Worm (Caenorhabditis elegans): ENCODE results near the gene B0222.5.

The B0222.5 gene

DNA sequence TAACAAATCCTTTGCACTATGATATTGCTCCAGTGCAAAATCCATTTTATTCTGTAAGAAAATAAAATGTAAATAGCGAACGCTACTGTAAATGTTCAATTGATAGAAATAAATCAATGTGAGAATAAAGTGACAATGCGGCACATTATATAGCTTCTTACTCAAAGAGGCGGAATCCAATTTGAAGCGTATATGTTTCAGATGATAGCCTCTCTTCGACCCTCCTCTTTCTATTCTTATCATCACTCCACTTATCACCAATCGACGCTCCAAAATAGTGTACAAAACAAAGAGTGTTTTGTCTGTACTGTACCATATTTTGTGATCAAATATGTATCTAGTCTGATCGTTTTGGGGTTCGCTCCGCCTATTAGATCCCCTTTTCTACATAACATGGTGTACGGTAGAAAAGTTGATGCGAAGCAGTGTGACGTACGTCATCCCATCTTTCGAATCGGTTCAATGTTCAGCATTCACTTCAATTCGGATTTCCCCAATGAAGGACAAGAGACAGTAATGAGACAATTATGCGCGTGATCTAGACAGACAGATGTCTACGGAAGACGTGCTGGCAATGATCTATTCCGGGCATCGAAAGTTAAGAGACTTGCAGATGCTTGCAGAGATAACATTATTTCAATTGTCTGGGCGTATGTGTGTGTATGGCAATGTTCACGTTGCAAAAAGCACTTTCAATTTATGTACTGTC is 7.7 kb downstream of the B0222.5 start, which contains the start of gene spl-2 (continued):
- TF ChIP-seq lin-15B (tag; optimal IDR thresholded peaks at IDR 0.05), result no peak
- peak; percentile 27 for TF ChIP-seq mep-1 (tag; optimal IDR thresholded peaks at IDR 0.05)
- TF ChIP-seq snpc-4 (tag; optimal IDR thresholded peaks at IDR 0.05), result no peak
- peak; percentile 85 for TF ChIP-seq blmp-1 (tag; optimal IDR thresholded peaks at IDR 0.05)
- no peak for TF ChIP-seq ama-1 (optimal IDR thresholded peaks at IDR 0.05)
- TF ChIP-seq ceh-88 (GFP tag; IDR thresholded peaks at IDR 0.05), result no peak
- no peak for TF ChIP-seq zag-1 (tag; optimal IDR thresholded peaks at IDR 0.05)
- TF ChIP-seq tbx-2 (tag; optimal IDR thresholded peaks at IDR 0.05), result peak; percentile 17
- TF ChIP-seq egl-27 (tag; optimal IDR thresholded peaks at IDR 0.05), result no peak
- TF ChIP-seq pqm-1 (tag; optimal IDR thresholded peaks at IDR 0.05), result no peak
- TF ChIP-seq unc-130 (tag; optimal IDR thresholded peaks at IDR 0.05), result no peak
- TF ChIP-seq lin-14 (GFP tag; optimal IDR thresholded peaks at IDR 0.05), result peak; percentile 83
- TF ChIP-seq F16B12.6 (tag; optimal IDR thresholded peaks at IDR 0.05), result no peak
- TF ChIP-seq sptf-1 (tag; optimal IDR thresholded peaks at IDR 0.05), result no peak
- no peak for TF ChIP-seq lsy-2 (tag; optimal IDR thresholded peaks at IDR 0.05)
- TF ChIP-seq ceh-82 (tag; optimal IDR thresholded peaks at IDR 0.05), result no peak
- no peak for TF ChIP-seq fkh-10 (GFP tag; optimal IDR thresholded peaks at IDR 0.05)
- TF ChIP-seq egl-13 (tag; optimal IDR thresholded peaks at IDR 0.05), result no peak
- no peak for TF ChIP-seq nhr-77 (tag; optimal IDR thresholded peaks at IDR 0.05)
- TF ChIP-seq alr-1 (tag; optimal IDR thresholded peaks at IDR 0.05; ENCODE audit: borderline replicate concordance), result no peak
- peak; percentile 98 for TF ChIP-seq nhr-85 (tag)
- TF ChIP-seq nhr-76 (tag; optimal IDR thresholded peaks at IDR 0.05), result no peak
- TF ChIP-seq unc-62 (GFP tag; optimal IDR thresholded peaks at IDR 0.05), result no peak
- TF ChIP-seq unc-86 (tag; optimal IDR thresholded peaks at IDR 0.05), result no peak
- no peak for TF ChIP-seq ceh-90 (tag; optimal IDR thresholded peaks at IDR 0.05)
- peak in 2 of 6 experiments; percentile 5 to 13 for TF ChIP-seq elt-3 (tag; optimal IDR thresholded peaks at IDR 0.05)
- 0 out of 2 replicates have a peak, but pooled peaks have one; percentile 40 for TF ChIP-seq grh-1 (GFP tag; IDR thresholded peaks at IDR 0.05)
- TF ChIP-seq snu-23 (GFP tag; optimal IDR thresholded peaks at IDR 0.05), result peak; percentile 35
- TF ChIP-seq efl-3 (GFP tag; optimal IDR thresholded peaks at IDR 0.05), result no peak
- TF ChIP-seq irx-1 (tag; optimal IDR thresholded peaks at IDR 0.05), result no peak
- no peak for TF ChIP-seq sox-4 (tag; optimal IDR thresholded peaks at IDR 0.05)
- TF ChIP-seq mef-2 (tag; optimal IDR thresholded peaks at IDR 0.05), result no peak
- no peak for TF ChIP-seq fkh-4 (tag; optimal IDR thresholded peaks at IDR 0.05; ENCODE audit: borderline replicate concordance)

DNA sequence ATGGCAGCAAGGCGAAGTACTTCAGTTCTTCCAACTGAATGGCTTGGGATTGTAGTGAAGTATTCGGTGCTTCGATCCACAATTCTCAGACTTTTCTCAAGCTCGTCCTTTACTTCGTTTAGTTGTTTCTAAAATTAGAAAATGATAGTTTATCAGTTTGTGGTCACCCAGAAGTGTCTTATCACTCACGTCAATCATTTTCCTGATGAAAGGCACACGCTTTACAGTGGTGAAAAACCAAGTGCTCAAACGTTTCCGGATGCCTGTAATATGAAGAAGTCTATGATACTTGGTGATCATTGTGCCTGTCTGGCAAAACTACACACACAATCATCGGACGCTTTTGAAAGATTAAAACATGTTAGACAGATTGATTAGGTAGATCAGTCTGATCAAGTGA is 8.5 kb downstream of the B0222.5 start:
- peak; percentile 90 for TF ChIP-seq elt-2 (tag; optimal IDR thresholded peaks at IDR 0.05)
- TF ChIP-seq snpc-4 (tag; optimal IDR thresholded peaks at IDR 0.05), result no peak
- TF ChIP-seq isw-1 (GFP tag; IDR thresholded peaks at IDR 0.05), result no peak
- no peak for TF ChIP-seq efl-1 (optimal IDR thresholded peaks at IDR 0.05)
- peak in 1 of 2 experiments; percentile 70 for TF ChIP-seq efl-1 (GFP tag; optimal IDR thresholded peaks at IDR 0.05 in 1 of 2)
- TF ChIP-seq nhr-85 (tag), result peak; percentile 23

DNA sequence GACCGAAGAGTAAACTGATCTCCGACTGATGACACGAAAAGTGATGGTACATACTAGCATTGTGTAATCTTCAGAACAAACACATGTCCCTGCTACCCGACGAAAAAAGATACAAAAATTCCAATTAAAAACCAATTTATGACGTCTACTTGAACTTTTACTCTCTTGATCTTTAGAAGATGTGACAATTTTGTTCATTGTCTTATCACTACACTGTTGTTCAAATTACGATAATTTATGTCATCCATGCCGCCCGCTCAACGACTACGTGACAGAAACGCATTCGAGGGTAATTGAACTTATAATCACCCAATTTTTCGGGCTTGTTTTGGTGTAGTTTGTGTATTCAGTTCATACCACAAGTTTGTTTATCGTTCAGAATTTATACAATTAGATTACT is 10.8 kb downstream of the B0222.5 start:
- TF ChIP-seq zip-4 (GFP tag; optimal IDR thresholded peaks at IDR 0.05) (no peak), nhr-85 (tag) (peak; percentile 27), efl-1 (optimal IDR thresholded peaks at IDR 0.05) (no peak), efl-1 (GFP tag; optimal IDR thresholded peaks at IDR 0.05 in 1 of 2) (peak in 1 of 2 experiments; percentile 73), aha-1 (tag; optimal IDR thresholded peaks at IDR 0.05) (no peak), blmp-1 (tag; optimal IDR thresholded peaks at IDR 0.05) (peak; percentile 60), nhr-71 (tag; optimal IDR thresholded peaks at IDR 0.05) (peak; percentile 14), elt-3 (tag; optimal IDR thresholded peaks at IDR 0.05) (peak in 2 of 6 experiments; percentile 15 to 53), mef-2 (tag; optimal IDR thresholded peaks at IDR 0.05) (no peak), dpl-1 (GFP tag; optimal IDR thresholded peaks at IDR 0.05) (no peak), egl-27 (tag; optimal IDR thresholded peaks at IDR 0.05) (no peak), nhr-20 (tag; optimal IDR thresholded peaks at IDR 0.05) (peak; percentile 74), sup-37 (GFP tag; optimal IDR thresholded peaks at IDR 0.05) (no peak), sptf-1 (tag; optimal IDR thresholded peaks at IDR 0.05) (no peak), elt-2 (tag; optimal IDR thresholded peaks at IDR 0.05) (no peak), lin-14 (GFP tag; optimal IDR thresholded peaks at IDR 0.05) (peak; percentile 19), ces-1 (GFP tag; optimal IDR thresholded peaks at IDR 0.05) (no peak)

All from whole organism, L1 larva.